Worm (Caenorhabditis elegans) whole organism, young adult: ENCODE measurements around the gene fic-1.

ENCODE experiments used
- aptf-2 ChIP-seq: fragments of 200-800 bp; sonication (Bioruptor generic); conservative IDR thresholded peaks from 2 replicates; pipeline ENCODE4 v1.3.6; 2022; ENCODE audit warnings: missing genetic modification reagents, missing genetic modification characterization, missing compliant biosample characterization
- aptf-3 ChIP-seq: fragments of 200-800 bp; sonication (Bioruptor generic); IDR thresholded peaks from 2 replicates; pipeline ENCODE4 v1.3.6; 2022; ENCODE audit warnings: missing genetic modification characterization, missing compliant biosample characterization
- atf-7 ChIP-seq: sonication (generic microtip); optimal IDR thresholded peaks from 2 replicates; lab custom pipeline; 2017; ENCODE audit warnings: mild to moderate bottlenecking, missing genetic modification characterization, missing compliant biosample characterization
- ceh-40 ChIP-seq: fragments of 200-800 bp; sonication (Bioruptor generic); IDR thresholded peaks from 2 replicates; pipeline ENCODE4 v1.3.6; 2022; ENCODE audit warnings: missing genetic modification characterization, missing compliant biosample characterization
- chd-7 ChIP-seq: sonication (generic microtip); optimal IDR thresholded peaks from 2 replicates; lab custom pipeline; 2016; ENCODE audit warnings: mild to moderate bottlenecking, missing genetic modification characterization, moderate library complexity, missing compliant biosample characterization
- hlh-12 ChIP-seq: sonication (generic microtip); optimal IDR thresholded peaks from 2 replicates; lab custom pipeline; 2016; ENCODE audit warnings: missing genetic modification characterization, missing compliant biosample characterization
- lsl-1 ChIP-seq: fragments of 200-800 bp; sonication (Bioruptor generic); optimal IDR thresholded peaks from 2 replicates; lab custom pipeline; 2018; ENCODE audit warnings: mild to moderate bottlenecking, missing genetic modification characterization, moderate library complexity, missing compliant biosample characterization
- mxl-1 ChIP-seq: sonication (generic microtip); optimal IDR thresholded peaks from 2 replicates; lab custom pipeline; 2016; ENCODE audit warnings: missing genetic modification characterization, missing compliant biosample characterization
- sea-2 ChIP-seq: fragments of 200-800 bp; sonication (Bioruptor generic); IDR thresholded peaks from 2 replicates; pipeline ENCODE4 v1.3.6; 2022; ENCODE audit warnings: missing genetic modification characterization, missing compliant biosample characterization
- unc-62 ChIP-seq: fragments of 150-350 bp; optimal IDR thresholded peaks from 2 replicates; lab custom pipeline; 2014; ENCODE audit warnings: missing biosample characterization, missing genetic modification reagents, missing genetic modification characterization
- ztf-28 ChIP-seq: fragments of 200-800 bp; sonication (Bioruptor generic); IDR thresholded peaks from 2 replicates; pipeline ENCODE4 v1.3.6; 2022; ENCODE audit warnings: missing genetic modification reagents, missing genetic modification characterization, missing compliant biosample characterization

- no peak for TF ChIP-seq sea-2 (GFP tag; lab: Robert Waterston, UW)
- TF ChIP-seq ztf-28 = no peak
- no peak for TF ChIP-seq chd-7
- no peak for TF ChIP-seq hlh-12 (tag; lab: Kevin White, UChicago)
- no peak for TF ChIP-seq unc-62 (GFP tag; lab: Kevin White, UChicago)
- no peak for TF ChIP-seq atf-7
- TF ChIP-seq aptf-3 (GFP tag; lab: Robert Waterston, UW) = no peak
- no peak for TF ChIP-seq lsl-1 (GFP tag; lab: Kevin White, UChicago)
- no peak for TF ChIP-seq mxl-1 (tag; lab: Kevin White, UChicago)
- TF ChIP-seq ceh-40 (GFP tag; lab: Robert Waterston, UW) = no peak
- TF ChIP-seq aptf-2 = no peak
These were observed 34.5 kb downstream of the fic-1 start for ce11 chrIV:10971636-10972199.
